Worm (Caenorhabditis elegans): ENCODE results near the gene nipi-3.

nipi-3 gene

ce11 chrX:15594019-15594418 is 13.8 kb upstream of the nipi-3 start:
- TF ChIP-seq dao-5 (tag; optimal IDR thresholded peaks at IDR 0.05) (no peak), W03F9.2 (tag; optimal IDR thresholded peaks at IDR 0.05) (no peak), him-1 (tag; optimal IDR thresholded peaks at IDR 0.05) (no peak)

ce11 chrX:15597077-15597476 is 10.7 kb upstream of the nipi-3 start, which contains the start of gene K09A9.8:
TSS of gene K09A9.8 (minus strand) at chrX:15597177.
- TF ChIP-seq dao-5 (tag; optimal IDR thresholded peaks at IDR 0.05): no peak
- no peak for TF ChIP-seq W03F9.2 (tag; optimal IDR thresholded peaks at IDR 0.05)
- TF ChIP-seq him-1 (tag; optimal IDR thresholded peaks at IDR 0.05): no peak

- no peak for TF ChIP-seq him-1 (tag; optimal IDR thresholded peaks at IDR 0.05)
- no peak for TF ChIP-seq W03F9.2 (tag; optimal IDR thresholded peaks at IDR 0.05)
- no peak for TF ChIP-seq dao-5 (tag; optimal IDR thresholded peaks at IDR 0.05)
Measured at ce11 chrX:15598661-15599384, 8.9 kb upstream of the nipi-3 start.

- TF ChIP-seq him-1 (tag; optimal IDR thresholded peaks at IDR 0.05) (no peak), dao-5 (tag; optimal IDR thresholded peaks at IDR 0.05) (no peak), W03F9.2 (tag; optimal IDR thresholded peaks at IDR 0.05) (no peak)
Measured at ce11 chrX:15599925-15600324, 7.8 kb upstream of the nipi-3 start.

- peak; percentile 68 for TF ChIP-seq him-1 (tag; optimal IDR thresholded peaks at IDR 0.05)
- no peak for TF ChIP-seq W03F9.2 (tag; optimal IDR thresholded peaks at IDR 0.05)
- TF ChIP-seq dao-5 (tag; optimal IDR thresholded peaks at IDR 0.05): no peak
Measured at ce11 chrX:15600512-15601117, 7.2 kb upstream of the nipi-3 start, which contains the start of gene ent-2. TSS of gene ent-2 (plus strand) at chrX:15601067.

ce11 chrX:15604236-15604635 is 3.5 kb upstream of the nipi-3 start:
- TF ChIP-seq W03F9.2 (tag; optimal IDR thresholded peaks at IDR 0.05): no peak
- TF ChIP-seq dao-5 (tag; optimal IDR thresholded peaks at IDR 0.05): no peak
- no peak for TF ChIP-seq him-1 (tag; optimal IDR thresholded peaks at IDR 0.05)

ce11 chrX:15606585-15607276 is 1.0 kb upstream of the nipi-3 start, which contains the start of gene rab-14:
TSS of gene rab-14 (minus strand) at chrX:15606635.
- peak; percentile 50 for TF ChIP-seq dao-5 (tag; optimal IDR thresholded peaks at IDR 0.05)
- no peak for TF ChIP-seq W03F9.2 (tag; optimal IDR thresholded peaks at IDR 0.05)
- TF ChIP-seq him-1 (tag; optimal IDR thresholded peaks at IDR 0.05): peak; percentile 54

ce11 chrX:15608593-15608992 is 824 bp downstream of the nipi-3 start:
- TF ChIP-seq him-1 (tag; optimal IDR thresholded peaks at IDR 0.05) (no peak), W03F9.2 (tag; optimal IDR thresholded peaks at IDR 0.05) (no peak), dao-5 (tag; optimal IDR thresholded peaks at IDR 0.05) (no peak)

- no peak for TF ChIP-seq him-1 (tag; optimal IDR thresholded peaks at IDR 0.05)
- no peak for TF ChIP-seq W03F9.2 (tag; optimal IDR thresholded peaks at IDR 0.05)
- no peak for TF ChIP-seq dao-5 (tag; optimal IDR thresholded peaks at IDR 0.05)
Measured at ce11 chrX:15609698-15610097, 1.9 kb downstream of the nipi-3 start.

ce11 chrX:15610527-15611091 is 2.8 kb downstream of the nipi-3 start:
- peak; percentile 74 for TF ChIP-seq W03F9.2 (tag; optimal IDR thresholded peaks at IDR 0.05)
- TF ChIP-seq dao-5 (tag; optimal IDR thresholded peaks at IDR 0.05): no peak
- TF ChIP-seq him-1 (tag; optimal IDR thresholded peaks at IDR 0.05): peak; percentile 10

ce11 chrX:15613745-15614229 is 6.0 kb downstream of the nipi-3 start, which contains the start of gene K09E9.3:
TSS of gene K09E9.3 (minus strand) at chrX:15613795.
- no peak for TF ChIP-seq him-1 (tag; optimal IDR thresholded peaks at IDR 0.05)
- no peak for TF ChIP-seq dao-5 (tag; optimal IDR thresholded peaks at IDR 0.05)
- TF ChIP-seq W03F9.2 (tag; optimal IDR thresholded peaks at IDR 0.05): no peak

ce11 chrX:15616443-15616842 is 8.7 kb downstream of the nipi-3 start, which contains the start of gene ergi-3:
TSS of gene ergi-3 (minus strand) at chrX:15616753.
- TF ChIP-seq dao-5 (tag; optimal IDR thresholded peaks at IDR 0.05): no peak
- peak; percentile 77 for TF ChIP-seq W03F9.2 (tag; optimal IDR thresholded peaks at IDR 0.05)

ce11 chrX:15617168-15617567 is 9.4 kb downstream of the nipi-3 start:
- TF ChIP-seq dao-5 (tag; optimal IDR thresholded peaks at IDR 0.05) (no peak), W03F9.2 (tag; optimal IDR thresholded peaks at IDR 0.05) (no peak), him-1 (tag; optimal IDR thresholded peaks at IDR 0.05) (no peak)

Data from whole organism, L4/young adult.